Worm (Caenorhabditis elegans) whole organism, mixed stage, embryonic: ENCODE results near the gene F09F9.2.

Experiments
- lsy-2 ChIP-seq: fragments of 150-350 bp; optimal IDR thresholded peaks from 2 replicates; lab custom pipeline; 2014; ENCODE audit warnings: missing biosample characterization, missing genetic modification characterization
- nhr-12 ChIP-seq: fragments of 150-350 bp; optimal IDR thresholded peaks from 2 replicates; lab custom pipeline; 2014; ENCODE audit warnings: missing biosample characterization, missing genetic modification characterization
- nhr-28 ChIP-seq: fragments of 150-350 bp; optimal IDR thresholded peaks from 2 replicates; lab custom pipeline; 2014; ENCODE audit warnings: missing biosample characterization, missing genetic modification characterization
- snpc-4 ChIP-seq: fragments of 150-350 bp; optimal IDR thresholded peaks from 2 replicates; lab custom pipeline; 2014; ENCODE audit warnings: missing biosample characterization, missing genetic modification characterization
- unc-62 ChIP-seq: fragments of 150-350 bp; optimal IDR thresholded peaks from 2 replicates; lab custom pipeline; 2014; ENCODE audit warnings: missing biosample characterization, missing genetic modification reagents, missing genetic modification characterization
- ztf-11 ChIP-seq: fragments of 150-350 bp; optimal IDR thresholded peaks from 2 replicates; lab custom pipeline; 2014; ENCODE audit warnings: missing biosample characterization, missing genetic modification characterization

ce11 chrX:4111416-4111815 lies at the start of gene F09F9.2:
- no peak for TF ChIP-seq snpc-4 (tag; lab: Kevin White, UChicago)
- TF ChIP-seq lsy-2 (tag; lab: Kevin White, UChicago): no peak
- TF ChIP-seq ztf-11: no peak
- TF ChIP-seq unc-62: no peak
- no peak for TF ChIP-seq nhr-12 (tag; lab: Kevin White, UChicago)
- TF ChIP-seq nhr-28 (tag; lab: Kevin White, UChicago): no peak
